Fruit fly (Drosophila melanogaster) whole organism: Measurements from ENCODE around the gene Sbds.

Experiments
- Dll ChIP-seq: fragments of >200 bp; optimal IDR thresholded peaks from 2 replicates; lab custom pipeline; 2017
- pan ChIP-seq: fragments of >200 bp; optimal IDR thresholded peaks from 2 replicates; lab custom pipeline; 2017
- usp ChIP-seq: fragments of >200 bp; optimal IDR thresholded peaks from 2 replicates; lab custom pipeline; 2017; ENCODE audit warnings: missing biosample characterization, missing genetic modification characterization, mixed read lengths

- TF ChIP-seq usp (GFP tag; lab: Kevin White, UChicago), result no peak
- TF ChIP-seq Dll, result no peak
- TF ChIP-seq pan (lab: Kevin White, UChicago), result no peak
These were observed 26.1 kb downstream of the Sbds start for dm6 chr3L:6778804-6779289.
